Worm (Caenorhabditis elegans): ENCODE results near the gene sru-44.

The sru-44 gene

DNA sequence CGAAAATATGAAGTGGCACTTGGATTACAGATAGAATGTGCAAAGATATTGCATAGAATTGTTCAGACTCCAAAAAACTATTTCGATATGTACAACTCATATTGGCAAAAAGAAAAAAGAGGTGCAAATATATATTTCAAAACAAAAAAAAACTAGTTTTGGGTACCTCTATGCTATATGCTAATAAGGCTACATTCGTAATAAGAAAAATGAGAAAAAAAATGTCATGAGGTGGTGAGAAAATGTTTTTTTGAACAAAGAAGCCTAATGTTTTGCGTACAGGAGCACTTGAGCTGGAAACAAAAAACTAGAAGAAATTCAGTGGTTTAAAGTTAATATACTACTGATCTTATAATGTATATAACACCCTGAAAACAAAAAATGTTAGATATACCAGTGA is 6.9 kb downstream of the sru-44 start, which contains the start of gene srh-142:
srh-142 (minus strand) TSS at position 101 of the 400 bp plus-strand sequence.
- TF ChIP-seq fos-1 (tag; optimal IDR thresholded peaks at IDR 0.05) (no peak), nhr-129 (tag; optimal IDR thresholded peaks at IDR 0.05) (no peak), nhr-21 (tag; optimal IDR thresholded peaks at IDR 0.05) (no peak), C34F6.9 (tag; optimal IDR thresholded peaks at IDR 0.05) (no peak), ztf-1 (GFP tag; conservative IDR thresholded peaks at IDR 0.05) (no peak), nhr-11 (tag; optimal IDR thresholded peaks at IDR 0.05) (no peak), blmp-1 (tag; optimal IDR thresholded peaks at IDR 0.05; ENCODE audit: insufficient read depth) (no peak), unc-39 (tag; optimal IDR thresholded peaks at IDR 0.05) (no peak), unc-55 (GFP tag; optimal IDR thresholded peaks at IDR 0.05) (no peak), elt-1 (tag; optimal IDR thresholded peaks at IDR 0.05) (no peak), lin-11 (tag; optimal IDR thresholded peaks at IDR 0.05) (no peak), egl-27 (tag; optimal IDR thresholded peaks at IDR 0.05) (no peak), alr-1 (tag; optimal IDR thresholded peaks at IDR 0.05) (no peak), nhr-237 (tag; optimal IDR thresholded peaks at IDR 0.05) (no peak), peb-1 (tag; optimal IDR thresholded peaks at IDR 0.05) (no peak), crh-2 (tag; optimal IDR thresholded peaks at IDR 0.05) (no peak), F13H6.1 (tag; optimal IDR thresholded peaks at IDR 0.05) (no peak), skn-1 (tag; optimal IDR thresholded peaks at IDR 0.05) (no peak), ceh-82 (tag; optimal IDR thresholded peaks at IDR 0.05) (no peak)

ce11 chrV:16459377-16459776 is 8.4 kb downstream of the sru-44 start:
- TF ChIP-seq crh-2 (tag; optimal IDR thresholded peaks at IDR 0.05) (no peak), ZK546.5 (tag; optimal IDR thresholded peaks at IDR 0.05) (no peak), aly-2 (tag; optimal IDR thresholded peaks at IDR 0.05) (no peak), ama-1 (optimal IDR thresholded peaks at IDR 0.05) (no peak), snpc-4 (tag; optimal IDR thresholded peaks at IDR 0.05) (no peak), unc-62 (GFP tag; optimal IDR thresholded peaks at IDR 0.05) (no peak), elt-1 (tag; optimal IDR thresholded peaks at IDR 0.05) (no peak), lin-11 (tag; optimal IDR thresholded peaks at IDR 0.05) (no peak), nhr-11 (tag; optimal IDR thresholded peaks at IDR 0.05) (no peak), Y55F3AM.14 (GFP tag; optimal IDR thresholded peaks at IDR 0.05) (no peak), skn-1 (tag; optimal IDR thresholded peaks at IDR 0.05) (no peak), ztf-1 (GFP tag; conservative IDR thresholded peaks at IDR 0.05) (no peak)

DNA sequence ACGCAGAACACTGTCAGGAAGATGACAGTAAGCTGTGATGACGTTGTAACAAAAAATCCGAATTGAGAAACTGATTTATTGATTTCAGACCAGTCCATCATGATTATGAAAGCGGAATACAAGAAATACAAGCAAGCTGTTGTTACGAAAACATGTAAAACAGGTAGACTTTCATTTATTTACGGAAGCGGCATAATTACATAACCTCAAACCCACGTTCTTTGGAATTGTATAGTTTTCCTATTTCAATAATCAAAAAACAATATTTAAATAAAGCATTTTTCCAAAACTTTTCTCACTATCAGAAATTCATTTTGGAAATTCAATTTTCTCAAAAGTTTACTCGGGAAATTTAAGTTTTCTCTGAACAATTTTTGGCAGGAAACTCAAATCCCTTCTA is 9.0 kb downstream of the sru-44 start, which contains the start of gene str-15:
str-15 (minus strand) TSS at position 101 of the 400 bp plus-strand sequence.
- no peak for TF ChIP-seq egl-27 (tag; optimal IDR thresholded peaks at IDR 0.05)
- TF ChIP-seq nhr-21 (tag; optimal IDR thresholded peaks at IDR 0.05) = no peak
- no peak for TF ChIP-seq ztf-4 (tag; optimal IDR thresholded peaks at IDR 0.05)
- no peak for TF ChIP-seq ztf-1 (GFP tag; conservative IDR thresholded peaks at IDR 0.05)
- no peak for TF ChIP-seq fos-1 (tag; optimal IDR thresholded peaks at IDR 0.05)
- no peak for TF ChIP-seq F13H6.1 (tag; optimal IDR thresholded peaks at IDR 0.05)
- no peak for TF ChIP-seq dmd-4 (tag; optimal IDR thresholded peaks at IDR 0.05)
- no peak for TF ChIP-seq aly-2 (tag; optimal IDR thresholded peaks at IDR 0.05)
- TF ChIP-seq Y55F3AM.14 (GFP tag; optimal IDR thresholded peaks at IDR 0.05) = no peak
- TF ChIP-seq nhr-12 (tag; optimal IDR thresholded peaks at IDR 0.05) = no peak
- no peak for TF ChIP-seq elt-3 (tag; optimal IDR thresholded peaks at IDR 0.05)
- TF ChIP-seq zag-1 (tag; optimal IDR thresholded peaks at IDR 0.05) = no peak
- TF ChIP-seq blmp-1 (tag; optimal IDR thresholded peaks at IDR 0.05; ENCODE audit: insufficient read depth) = no peak
- TF ChIP-seq unc-62 (GFP tag; optimal IDR thresholded peaks at IDR 0.05) = no peak

ce11 chrV:16455065-16455464 is 12.7 kb downstream of the sru-44 start, which contains the start of gene str-14:
str-14 (minus strand) TSS chrV:16455165.
- TF ChIP-seq lsy-2 (tag; optimal IDR thresholded peaks at IDR 0.05) = no peak
- no peak for TF ChIP-seq nhr-12 (tag; optimal IDR thresholded peaks at IDR 0.05)
- TF ChIP-seq fos-1 (tag; optimal IDR thresholded peaks at IDR 0.05) = no peak
- TF ChIP-seq sma-3 (GFP tag; optimal IDR thresholded peaks at IDR 0.05) = no peak
- no peak for TF ChIP-seq blmp-1 (tag; optimal IDR thresholded peaks at IDR 0.05; ENCODE audit: insufficient read depth)
- no peak for TF ChIP-seq nhr-77 (tag; optimal IDR thresholded peaks at IDR 0.05)
- no peak for TF ChIP-seq nhr-129 (tag; optimal IDR thresholded peaks at IDR 0.05)
- TF ChIP-seq alr-1 (tag; optimal IDR thresholded peaks at IDR 0.05) = no peak
- no peak for TF ChIP-seq nhr-10 (tag; optimal IDR thresholded peaks at IDR 0.05)
- TF ChIP-seq C34F6.9 (tag; optimal IDR thresholded peaks at IDR 0.05) = no peak
- no peak for TF ChIP-seq nhr-11 (tag; optimal IDR thresholded peaks at IDR 0.05)
- TF ChIP-seq mdl-1 (tag; optimal IDR thresholded peaks at IDR 0.05) = no peak

DNA sequence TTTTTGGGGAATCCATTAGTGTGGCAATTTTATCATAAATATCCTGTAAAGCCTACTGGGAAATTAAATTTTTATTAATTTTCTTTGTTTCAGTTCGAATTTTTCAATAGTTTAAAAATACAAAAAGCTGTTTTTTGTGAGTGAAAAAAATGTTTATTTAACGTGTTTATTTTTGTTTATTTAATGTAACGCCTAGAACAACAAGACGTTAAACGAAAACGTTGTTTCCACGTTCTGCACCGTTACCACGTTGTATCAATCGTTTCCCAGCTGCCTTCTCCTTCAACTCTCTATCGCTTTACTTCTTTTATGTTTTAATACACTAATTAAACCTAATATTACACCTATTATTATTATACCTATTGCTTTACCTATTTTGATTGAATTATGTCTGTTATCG is 20.0 kb downstream of the sru-44 start, which contains the start of gene T08G3.13:
T08G3.13 (plus strand) TSS at position 301 of the 400 bp plus-strand sequence.
- no peak for TF ChIP-seq mdl-1 (tag; optimal IDR thresholded peaks at IDR 0.05)
- TF ChIP-seq unc-62 (GFP tag; optimal IDR thresholded peaks at IDR 0.05) = no peak
- TF ChIP-seq nhr-11 (tag; optimal IDR thresholded peaks at IDR 0.05) = no peak
- no peak for TF ChIP-seq lin-11 (tag; optimal IDR thresholded peaks at IDR 0.05)
- TF ChIP-seq ceh-16 (tag; optimal IDR thresholded peaks at IDR 0.05) = no peak
- TF ChIP-seq nhr-23 (tag; optimal IDR thresholded peaks at IDR 0.05) = no peak
- no peak for TF ChIP-seq dmd-4 (tag; optimal IDR thresholded peaks at IDR 0.05)
- TF ChIP-seq ama-1 (optimal IDR thresholded peaks at IDR 0.05) = no peak
- TF ChIP-seq R02D3.7 (tag; optimal IDR thresholded peaks at IDR 0.05) = no peak
- TF ChIP-seq unc-55 (GFP tag; optimal IDR thresholded peaks at IDR 0.05) = no peak
